Worm (Caenorhabditis elegans) whole organism, late embryonic: ENCODE measurements around the gene pos-1.

ENCODE experiments used
- C08G9.2 ChIP-seq: sonication (generic microtip); optimal IDR thresholded peaks from 2 replicates; lab custom pipeline; 2016; ENCODE audit warnings: mild to moderate bottlenecking, missing genetic modification characterization, moderate library complexity, missing compliant biosample characterization
- C38D4.7 ChIP-seq: fragments of 200-800 bp; sonication (Bioruptor generic); optimal IDR thresholded peaks from 2 replicates; lab custom pipeline; 2018; ENCODE audit warnings: mild to moderate bottlenecking, missing genetic modification characterization, moderate library complexity, missing compliant biosample characterization
- F13H6.1 ChIP-seq: sonication (generic microtip); optimal IDR thresholded peaks from 2 replicates; lab custom pipeline; 2016; ENCODE audit warnings: missing genetic modification characterization, missing compliant biosample characterization
- K02D7.2 ChIP-seq: sonication (generic microtip); optimal IDR thresholded peaks from 2 replicates; lab custom pipeline; 2017; ENCODE audit warnings: mild to moderate bottlenecking, missing genetic modification characterization, missing compliant biosample characterization
- K09A11.1 ChIP-seq: sonication (generic microtip); optimal IDR thresholded peaks from 2 replicates; lab custom pipeline; 2017; ENCODE audit warnings: antibody characterized with exemption, mild to moderate bottlenecking, missing genetic modification characterization, missing compliant biosample characterization; ENCODE audit not compliant: insufficient read depth
- Y22D7AL.16 ChIP-seq: sonication (generic microtip); optimal IDR thresholded peaks from 2 replicates; lab custom pipeline; 2016; ENCODE audit warnings: missing genetic modification characterization, missing compliant biosample characterization
- ahr-1 ChIP-seq: sonication (generic microtip); optimal IDR thresholded peaks from 2 replicates; lab custom pipeline; 2016; ENCODE audit warnings: missing genetic modification characterization, missing compliant biosample characterization
- ama-1 ChIP-seq: fragments of 150-350 bp; optimal IDR thresholded peaks from 2 replicates; lab custom pipeline; 2014
- ceh-14 ChIP-seq: sonication (generic microtip); optimal IDR thresholded peaks from 2 replicates; lab custom pipeline; 2016; ENCODE audit warnings: missing genotype, missing genetic modification characterization, missing compliant biosample characterization
- ceh-18 ChIP-seq: sonication (generic microtip); optimal IDR thresholded peaks from 2 replicates; lab custom pipeline; 2016; ENCODE audit warnings: missing genetic modification characterization, missing compliant biosample characterization
- ceh-2 ChIP-seq: sonication (generic microtip); optimal IDR thresholded peaks from 2 replicates; lab custom pipeline; 2016; ENCODE audit warnings: missing genotype, missing genetic modification characterization, missing compliant biosample characterization
- ceh-22 ChIP-seq: sonication (generic microtip); optimal IDR thresholded peaks from 2 replicates; lab custom pipeline; 2017; ENCODE audit warnings: missing biosample characterization, missing genetic modification characterization
- ceh-30 ChIP-seq: fragments of 150-350 bp; optimal IDR thresholded peaks from 2 replicates; lab custom pipeline; 2014; ENCODE audit warnings: missing biosample characterization, missing genetic modification characterization
- ceh-34 ChIP-seq: sonication (generic microtip); optimal IDR thresholded peaks from 2 replicates; lab custom pipeline; 2016; ENCODE audit warnings: mild to moderate bottlenecking, missing genetic modification characterization, missing compliant biosample characterization
- ceh-6 ChIP-seq: fragments of 200-800 bp; sonication (Bioruptor generic); optimal IDR thresholded peaks from 2 replicates; lab custom pipeline; 2018; ENCODE audit warnings: mild to moderate bottlenecking, missing genetic modification characterization, missing compliant biosample characterization
- ceh-9 ChIP-seq: sonication (generic microtip); optimal IDR thresholded peaks from 2 replicates; lab custom pipeline; 2016; ENCODE audit warnings: mild to moderate bottlenecking, missing genetic modification characterization, inconsistent platforms, missing compliant biosample characterization
- che-1 ChIP-seq: sonication (generic microtip); optimal IDR thresholded peaks from 2 replicates; lab custom pipeline; 2016; ENCODE audit warnings: mild to moderate bottlenecking, missing genetic modification characterization, missing compliant biosample characterization
- elt-4 ChIP-seq: sonication (generic microtip); optimal IDR thresholded peaks from 2 replicates; lab custom pipeline; 2016; ENCODE audit warnings: missing genetic modification characterization, missing compliant biosample characterization
- gmeb-2 ChIP-seq: sonication (generic microtip); optimal IDR thresholded peaks from 2 replicates; lab custom pipeline; 2016; ENCODE audit warnings: missing genetic modification characterization, inconsistent platforms, missing compliant biosample characterization
- hlh-13 ChIP-seq: fragments of 200-800 bp; sonication (Bioruptor generic); optimal IDR thresholded peaks from 2 replicates; lab custom pipeline; 2018; ENCODE audit warnings: mild to moderate bottlenecking, missing genetic modification characterization, missing compliant biosample characterization
- hlh-30 ChIP-seq: sonication (generic microtip); optimal IDR thresholded peaks from 2 replicates; lab custom pipeline; 2017; ENCODE audit warnings: antibody characterized with exemption, missing genetic modification characterization, missing compliant biosample characterization; ENCODE audit not compliant: insufficient read depth
- hlh-6 ChIP-seq: sonication (generic microtip); optimal IDR thresholded peaks from 2 replicates; lab custom pipeline; 2016; ENCODE audit warnings: missing genotype, missing genetic modification characterization, missing compliant biosample characterization
- hlh-8 ChIP-seq: sonication (generic microtip); optimal IDR thresholded peaks from 2 replicates; lab custom pipeline; 2016; ENCODE audit warnings: missing genotype, missing genetic modification characterization, missing compliant biosample characterization
- lim-6 ChIP-seq: sonication (generic microtip); optimal IDR thresholded peaks from 2 replicates; lab custom pipeline; 2016; ENCODE audit warnings: missing genetic modification characterization, missing compliant biosample characterization
- mec-3 ChIP-seq: sonication (generic microtip); optimal IDR thresholded peaks from 2 replicates; lab custom pipeline; 2016; ENCODE audit warnings: borderline replicate concordance, missing genetic modification characterization, missing compliant biosample characterization
- npax-4 ChIP-seq: sonication (generic microtip); optimal IDR thresholded peaks from 2 replicates; lab custom pipeline; 2016; ENCODE audit warnings: missing genetic modification characterization, missing compliant biosample characterization
- pag-3 ChIP-seq: sonication (generic microtip); optimal IDR thresholded peaks from 2 replicates; lab custom pipeline; 2016; ENCODE audit warnings: missing compliant biosample characterization, missing genetic modification characterization, borderline replicate concordance
- pax-1 ChIP-seq: fragments of 150-350 bp; optimal IDR thresholded peaks from 2 replicates; lab custom pipeline; 2014; ENCODE audit warnings: missing biosample characterization, missing genetic modification characterization
- pros-1 ChIP-seq: fragments of 150-350 bp; optimal IDR thresholded peaks from 2 replicates; lab custom pipeline; 2014; ENCODE audit warnings: missing biosample characterization, missing genetic modification reagents, missing genetic modification characterization
- ref-2 ChIP-seq: sonication (generic microtip); optimal IDR thresholded peaks from 2 replicates; lab custom pipeline; 2016; ENCODE audit warnings: missing genetic modification characterization, missing compliant biosample characterization
- sox-4 ChIP-seq: sonication (generic microtip); optimal IDR thresholded peaks from 2 replicates; lab custom pipeline; 2017; ENCODE audit warnings: mild to moderate bottlenecking, missing genetic modification characterization, inconsistent platforms, missing compliant biosample characterization
- syd-9 ChIP-seq: sonication (generic microtip); optimal IDR thresholded peaks from 2 replicates; lab custom pipeline; 2016; ENCODE audit warnings: mild to moderate bottlenecking, missing genetic modification characterization, moderate library complexity, missing compliant biosample characterization
- tbx-2 ChIP-seq: sonication (generic microtip); optimal IDR thresholded peaks from 2 replicates; lab custom pipeline; 2016; ENCODE audit warnings: missing genetic modification characterization, missing compliant biosample characterization
- ttx-3 ChIP-seq: sonication (generic microtip); optimal IDR thresholded peaks from 2 replicates; lab custom pipeline; 2016; ENCODE audit warnings: missing genetic modification reagents, missing genetic modification characterization, missing compliant biosample characterization
- zip-5 ChIP-seq: sonication (generic microtip); optimal IDR thresholded peaks from 2 replicates; lab custom pipeline; 2016; ENCODE audit warnings: missing genetic modification characterization, missing compliant biosample characterization

pos-1 gene

DNA sequence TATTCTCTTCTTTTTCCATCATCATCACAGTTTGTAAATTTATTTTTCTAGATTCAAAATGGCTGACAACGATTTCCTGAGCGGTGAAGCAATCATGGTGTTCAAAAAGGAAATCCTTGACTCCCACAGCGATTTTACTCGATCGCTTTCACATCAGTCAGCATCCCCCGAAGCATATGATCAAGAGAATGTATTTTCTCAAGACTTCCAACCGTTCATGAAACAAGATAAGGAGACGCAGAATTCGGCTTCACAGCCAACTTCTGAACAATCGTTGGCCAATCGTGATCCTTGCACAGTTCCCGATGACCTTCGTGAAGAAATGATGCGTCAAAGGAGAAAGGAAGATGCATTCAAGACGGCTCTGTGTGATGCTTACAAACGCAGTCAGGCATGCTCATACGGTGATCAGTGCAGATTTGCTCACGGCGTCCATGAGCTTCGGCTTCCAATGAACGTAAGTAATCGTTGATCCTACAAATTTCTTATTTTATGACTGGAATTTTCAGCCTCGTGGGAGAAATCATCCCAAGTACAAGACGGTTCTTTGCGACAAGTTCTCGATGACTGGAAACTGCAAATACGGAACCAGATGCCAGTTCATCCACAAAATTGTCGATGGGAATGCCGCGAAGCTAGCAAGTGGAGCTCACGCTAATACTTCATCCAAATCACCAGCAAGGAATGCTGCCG lies at the start of gene pos-1:
TSS of gene pos-1 (plus strand) at position 51 of the 693 bp plus-strand sequence.
- TF ChIP-seq mec-3 (no peak), hlh-8 (tag; lab: Kevin White, UChicago) (no peak), zip-5 (tag; lab: Kevin White, UChicago) (no peak), ceh-2 (tag; lab: Kevin White, UChicago) (no peak), Y22D7AL.16 (no peak), syd-9 (tag; lab: Kevin White, UChicago) (no peak)

DNA sequence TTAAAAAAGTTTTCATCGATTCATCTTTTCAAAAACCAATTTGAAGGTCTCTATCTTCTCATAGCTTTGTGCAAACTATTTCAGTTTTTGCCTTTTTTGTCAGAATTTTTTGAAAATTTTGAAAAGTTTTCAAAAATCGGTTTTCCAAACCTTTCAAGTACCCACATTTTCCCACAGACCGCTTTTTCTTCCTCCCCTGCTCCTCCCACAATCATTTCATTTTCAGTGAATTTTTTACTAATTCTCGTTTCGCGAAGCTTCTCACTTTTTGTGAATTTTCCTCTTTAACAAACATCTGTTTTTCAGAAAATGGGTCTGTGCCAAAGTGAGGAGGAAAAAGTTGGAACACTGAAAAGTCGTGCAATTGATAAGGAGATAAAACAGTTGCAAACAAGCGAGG lies 43.2 kb upstream of the pos-1 start, which contains the start of gene gpa-2:
TSS of gene gpa-2 (plus strand) at position 301 of the 400 bp plus-strand sequence.
- no peak for TF ChIP-seq ceh-34 (tag; lab: Kevin White, UChicago)

DNA sequence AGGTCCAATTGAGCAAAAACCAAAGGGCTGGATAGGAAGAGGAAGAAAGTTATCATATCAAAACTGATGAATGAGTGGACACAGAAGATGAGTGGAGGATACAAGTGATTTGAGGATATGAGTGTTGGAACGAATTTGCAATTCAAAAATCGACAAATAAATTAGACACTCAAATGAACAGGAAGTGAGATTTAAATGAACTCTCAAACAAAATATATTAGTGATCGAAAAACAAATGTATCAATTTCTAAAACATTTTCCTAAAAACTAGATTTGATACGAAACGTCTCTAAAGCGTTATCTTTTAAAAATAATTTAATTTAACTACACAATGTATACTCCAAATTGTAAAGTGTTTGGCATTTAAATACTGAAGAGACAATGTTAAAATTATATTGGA lies 38.5 kb upstream of the pos-1 start, which contains the start of gene F38E1.10:
TSS of gene F38E1.10 (minus strand) at position 101 of the 400 bp plus-strand sequence.
- TF ChIP-seq ama-1 (no peak), pax-1 (tag; lab: Kevin White, UChicago) (no peak), gmeb-2 (tag; lab: Kevin White, UChicago) (no peak), pag-3 (no peak), C08G9.2 (tag; lab: Kevin White, UChicago) (no peak), ahr-1 (tag; lab: Kevin White, UChicago) (no peak), tbx-2 (tag; lab: Kevin White, UChicago) (no peak)

DNA sequence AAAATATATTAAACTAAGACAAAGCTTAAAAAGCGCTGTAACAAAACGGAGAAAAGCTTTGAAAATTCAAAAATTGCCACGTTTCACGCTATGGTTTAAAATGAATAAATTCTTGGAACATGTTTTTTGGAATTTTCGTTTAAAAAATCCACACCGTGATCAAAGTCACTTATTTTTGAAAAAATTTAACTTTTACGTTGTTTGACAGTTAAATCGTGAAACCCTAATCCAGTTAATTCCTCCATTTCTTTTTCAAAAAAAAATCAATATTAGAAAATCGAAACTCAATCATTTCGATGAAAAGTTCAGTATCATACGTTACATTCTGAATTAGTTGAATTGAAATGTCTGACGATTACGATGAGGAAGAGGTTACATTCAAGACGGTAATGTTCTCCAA lies 38.0 kb upstream of the pos-1 start, which contains the start of gene F38E1.3:
TSS of gene F38E1.3 (plus strand) at position 301 of the 400 bp plus-strand sequence.
- TF ChIP-seq K02D7.2 (tag; lab: Kevin White, UChicago) (no peak), pax-1 (tag; lab: Kevin White, UChicago) (no peak), lim-6 (no peak), pros-1 (tag; lab: Kevin White, UChicago) (no peak)
- TF ChIP-seq, all 69 proteins: peak for 0

DNA sequence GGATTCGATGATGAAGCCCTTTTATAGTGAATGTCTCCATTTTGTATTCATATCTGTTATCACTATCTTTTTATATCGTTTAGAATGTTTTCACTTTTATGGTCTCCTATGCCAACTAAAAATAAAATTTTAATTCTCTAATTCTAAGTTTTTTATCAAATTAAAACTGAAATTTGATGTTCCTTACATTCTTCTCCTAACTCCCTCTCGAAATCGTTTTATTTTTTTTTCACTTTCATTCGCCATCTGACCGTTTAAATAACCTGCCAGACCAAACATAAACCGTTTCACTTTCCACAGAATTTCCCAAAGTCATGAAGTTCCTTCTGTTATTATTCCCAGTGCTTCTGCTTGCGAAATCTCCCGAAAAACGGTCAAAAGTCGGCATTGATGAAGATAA lies 34.7 kb upstream of the pos-1 start, which contains the start of gene F52E1.5:
TSS of gene F52E1.5 (plus strand) at position 301 of the 400 bp plus-strand sequence.
- no peak for TF ChIP-seq hlh-6 (tag; lab: Kevin White, UChicago)
- TF ChIP-seq hlh-30 (tag; lab: Kevin White, UChicago) = no peak
- no peak for TF ChIP-seq pag-3
- TF ChIP-seq sox-4 (tag; lab: Kevin White, UChicago) = no peak
- no peak for TF ChIP-seq K09A11.1
- TF ChIP-seq ama-1 = no peak
- no peak for TF ChIP-seq ttx-3 (tag; lab: Kevin White, UChicago)
- TF ChIP-seq che-1 (tag; lab: Kevin White, UChicago) = no peak
- TF ChIP-seq pax-1 (tag; lab: Kevin White, UChicago) = no peak
- TF ChIP-seq ceh-9 (tag; lab: Kevin White, UChicago) = no peak
- no peak for TF ChIP-seq ceh-6 (GFP tag; lab: Kevin White, UChicago)
- no peak for TF ChIP-seq F13H6.1 (tag; lab: Kevin White, UChicago)

DNA sequence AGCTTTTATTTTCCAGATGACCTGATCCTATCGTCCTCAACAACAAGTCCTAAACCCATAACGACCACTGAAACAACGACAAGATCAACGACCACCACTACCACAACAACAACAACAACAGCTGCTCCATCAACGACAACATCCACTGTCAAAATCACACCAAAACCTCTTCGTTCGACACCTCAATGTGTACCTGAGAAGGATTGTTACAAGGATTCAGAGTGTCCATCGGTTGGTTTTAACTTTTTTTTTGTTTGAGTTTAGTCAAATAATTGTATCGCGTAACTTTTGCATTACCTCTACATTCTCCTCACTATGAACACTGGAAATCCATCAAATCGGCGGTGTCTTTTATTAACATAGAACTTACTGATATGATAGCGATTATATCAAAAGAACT lies 33.8 kb upstream of the pos-1 start:
- TF ChIP-seq ref-2 (tag; lab: Kevin White, UChicago) (no peak), lim-6 (no peak), elt-4 (tag; lab: Kevin White, UChicago) (no peak), ceh-22 (tag; lab: Kevin White, UChicago) (no peak), C38D4.7 (GFP tag; lab: Kevin White, UChicago) (no peak), ceh-14 (no peak), F13H6.1 (tag; lab: Kevin White, UChicago) (no peak), npax-4 (tag; lab: Kevin White, UChicago) (no peak), ceh-18 (tag; lab: Kevin White, UChicago) (no peak), ceh-30 (tag; lab: Kevin White, UChicago) (no peak), hlh-13 (GFP tag; lab: Kevin White, UChicago) (no peak), mec-3 (no peak), ceh-34 (tag; lab: Kevin White, UChicago) (no peak), ceh-6 (GFP tag; lab: Kevin White, UChicago) (no peak)
